Worm (Caenorhabditis elegans) whole organism, L4/young adult: ENCODE measurements around the gene osm-11.
A peak's percentile ranks its signal among the peaks of the same experiment; 100 is the strongest.

Source experiments
- W03F9.2 ChIP-seq: fragments of 150-350 bp; optimal IDR thresholded peaks from 2 replicates; lab custom pipeline; 2014; ENCODE audit warnings: missing biosample characterization, missing genetic modification characterization
- dao-5 ChIP-seq: sonication (generic microtip); optimal IDR thresholded peaks from 2 replicates; lab custom pipeline; 2016; ENCODE audit warnings: missing genotype, missing genetic modification characterization, moderate library complexity, missing compliant biosample characterization
- him-1 ChIP-seq: sonication (generic microtip); optimal IDR thresholded peaks from 2 replicates; lab custom pipeline; 2016; ENCODE audit warnings: missing genotype, missing genetic modification reagents, missing genetic modification characterization, missing compliant biosample characterization

Gene osm-11

ce11 chrX:17421532-17422078, at the start of gene osm-11:
osm-11 (minus strand) TSS chrX:17421582.
- TF ChIP-seq him-1 (tag; lab: Kevin White, UChicago), result no peak
- no peak for TF ChIP-seq dao-5 (tag; lab: Kevin White, UChicago)
- no peak for TF ChIP-seq W03F9.2

DNA sequence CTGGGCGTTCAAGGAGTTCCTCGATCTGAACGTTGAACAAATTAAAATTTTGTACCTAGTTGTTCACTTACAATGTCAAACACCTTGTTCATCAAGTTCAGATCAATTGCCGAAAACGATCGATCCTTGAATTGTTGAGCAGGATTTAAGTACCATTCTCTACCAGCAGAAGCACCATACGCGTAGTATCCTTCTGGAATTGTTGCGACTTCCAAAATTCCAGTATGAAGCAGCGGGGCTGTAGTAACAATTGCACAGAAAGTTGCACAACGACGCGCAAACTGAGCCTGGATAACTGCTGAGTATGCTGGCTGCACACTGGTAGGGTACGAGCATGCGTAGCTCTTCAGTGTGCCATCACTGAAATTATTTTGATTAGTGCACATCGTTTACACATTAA, 47.1 kb upstream of the osm-11 start:
- no peak for TF ChIP-seq him-1 (tag; lab: Kevin White, UChicago)
- TF ChIP-seq dao-5 (tag; lab: Kevin White, UChicago), result no peak
- no peak for TF ChIP-seq W03F9.2

DNA sequence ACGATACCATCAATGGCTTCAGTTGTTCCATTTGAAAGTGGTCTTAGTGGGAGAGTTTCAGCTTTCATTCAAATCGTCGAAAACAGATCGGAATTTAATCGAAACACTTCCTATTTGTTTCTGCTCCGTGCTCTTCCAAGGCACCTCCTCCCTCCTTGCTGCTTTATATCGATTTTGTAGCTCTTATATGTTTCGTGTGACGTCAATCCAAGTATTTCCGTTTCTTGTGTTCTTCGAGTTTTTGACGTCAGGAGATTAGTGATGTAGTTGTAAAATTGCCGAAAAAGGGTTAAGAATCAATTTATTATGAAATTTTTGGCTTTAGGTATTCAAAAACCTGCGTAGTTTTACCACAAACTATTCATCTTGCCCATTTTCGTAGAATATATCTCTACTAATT, 45.2 kb upstream of the osm-11 start, which contains the start of gene ZK54.3:
ZK54.3 (minus strand) TSS at position 391 of the 400 bp plus-strand sequence.
- TF ChIP-seq him-1 (tag; lab: Kevin White, UChicago) (peak; percentile 29), dao-5 (tag; lab: Kevin White, UChicago) (no peak)

- no peak for TF ChIP-seq him-1 (tag; lab: Kevin White, UChicago)
- no peak for TF ChIP-seq dao-5 (tag; lab: Kevin White, UChicago)
- no peak for TF ChIP-seq W03F9.2
Measured at ce11 chrX:17464801-17465200, 43.4 kb upstream of the osm-11 start, which contains the start of gene slc-17.1. slc-17.1 (minus strand) TSS chrX:17464901.

ce11 chrX:17461958-17462357, 40.6 kb upstream of the osm-11 start:
- TF ChIP-seq dao-5 (tag; lab: Kevin White, UChicago), result no peak
- TF ChIP-seq W03F9.2, result no peak
- no peak for TF ChIP-seq him-1 (tag; lab: Kevin White, UChicago)

DNA sequence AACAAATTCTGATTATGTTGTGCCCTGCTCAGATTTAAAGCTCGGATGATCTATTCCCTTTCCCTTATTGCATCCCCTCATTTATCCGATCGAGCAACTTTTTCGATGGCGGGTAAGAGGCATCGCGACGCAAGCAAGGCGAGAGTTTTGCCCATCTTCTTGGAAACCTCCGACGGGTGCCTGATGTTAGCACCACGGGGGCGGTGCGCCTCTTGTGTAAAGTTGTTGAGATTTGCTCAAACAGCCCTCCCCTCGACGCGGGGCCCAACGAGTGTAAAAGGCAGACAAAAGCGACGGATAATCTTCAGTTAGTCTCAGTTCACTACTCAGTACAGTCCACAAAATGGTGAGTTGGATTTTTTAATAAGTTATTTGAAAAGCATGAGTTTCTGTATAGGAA, 37.5 kb upstream of the osm-11 start, which contains the start of gene mlc-1:
mlc-1 (plus strand) TSS at position 324 of the 400 bp plus-strand sequence.
- TF ChIP-seq W03F9.2 (no peak), him-1 (tag; lab: Kevin White, UChicago) (no peak), dao-5 (tag; lab: Kevin White, UChicago) (no peak)

DNA sequence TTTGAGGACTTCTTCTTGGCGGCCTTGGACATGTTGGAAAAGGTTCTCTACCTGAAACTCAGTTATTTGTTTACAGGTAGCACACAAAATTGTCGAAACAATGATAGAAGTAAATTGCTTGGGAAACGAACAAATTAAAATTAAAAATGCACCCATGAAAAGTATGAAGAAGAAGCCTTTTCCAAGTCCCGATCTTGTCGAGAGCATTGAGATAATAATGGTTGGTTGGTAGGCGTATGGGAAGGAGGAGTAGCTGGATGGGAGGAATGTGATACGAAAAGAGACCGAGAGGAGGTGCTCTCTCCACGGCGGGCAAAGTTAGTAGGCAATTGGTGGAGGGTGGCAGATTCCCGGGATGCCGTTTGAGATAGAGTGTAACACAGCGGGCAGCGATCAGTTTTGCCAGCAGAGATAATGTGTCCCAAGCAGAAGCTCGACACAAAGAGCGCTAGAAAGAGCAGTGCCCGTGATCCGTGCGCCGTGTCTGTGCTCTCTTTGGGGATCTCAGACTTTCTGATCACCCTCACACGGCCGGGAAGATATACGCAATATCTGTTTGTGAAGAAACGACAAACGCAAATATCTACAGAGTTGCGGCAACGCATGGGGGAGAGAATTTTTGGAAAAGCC, 35.3 kb upstream of the osm-11 start, which contains the start of gene mlc-2:
mlc-2 (minus strand) TSS at position 51 of the 630 bp plus-strand sequence.
- TF ChIP-seq W03F9.2, result no peak
- no peak for TF ChIP-seq him-1 (tag; lab: Kevin White, UChicago)
- TF ChIP-seq dao-5 (tag; lab: Kevin White, UChicago), result no peak

- peak; percentile 57 for TF ChIP-seq W03F9.2
- TF ChIP-seq him-1 (tag; lab: Kevin White, UChicago), result no peak
Measured at ce11 chrX:17451410-17451809, 30.0 kb upstream of the osm-11 start, which contains the start of gene C36E6.2. C36E6.2 (plus strand) TSS chrX:17451670.

- TF ChIP-seq W03F9.2 (no peak), him-1 (tag; lab: Kevin White, UChicago) (no peak), dao-5 (tag; lab: Kevin White, UChicago) (no peak)
Measured at ce11 chrX:17438386-17438785, 17.0 kb upstream of the osm-11 start, which contains the start of gene C36E6.8. C36E6.8 (plus strand) TSS chrX:17438686.

ce11 chrX:17434234-17434633, 12.9 kb upstream of the osm-11 start, which contains the start of gene fubl-3:
fubl-3 (plus strand) TSS chrX:17434445.
- TF ChIP-seq W03F9.2 (no peak), him-1 (tag; lab: Kevin White, UChicago) (no peak), dao-5 (tag; lab: Kevin White, UChicago) (no peak)

DNA sequence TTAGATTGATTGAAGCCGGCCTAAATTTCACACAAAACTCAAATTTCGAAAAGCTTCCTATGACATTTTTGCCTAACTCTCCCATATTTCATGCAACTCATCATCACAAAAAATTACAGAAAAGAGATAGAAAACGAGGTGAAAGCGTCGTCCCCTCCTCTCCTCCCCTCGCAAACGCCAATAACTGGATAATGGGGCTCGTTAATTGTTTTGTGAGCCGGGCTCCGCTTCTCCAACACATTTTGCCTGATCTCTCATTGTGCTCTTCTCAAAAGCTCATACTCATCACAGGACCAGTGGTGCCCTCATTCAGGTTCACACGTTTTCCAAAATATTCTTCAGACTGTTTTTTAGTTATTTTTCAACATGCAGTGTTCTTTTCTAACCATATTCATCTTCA, 7.4 kb upstream of the osm-11 start, which contains the start of gene pbo-6:
pbo-6 (plus strand) TSS at position 240 of the 400 bp plus-strand sequence.
- no peak for TF ChIP-seq him-1 (tag; lab: Kevin White, UChicago)
- TF ChIP-seq dao-5 (tag; lab: Kevin White, UChicago), result no peak
- TF ChIP-seq W03F9.2, result no peak

DNA sequence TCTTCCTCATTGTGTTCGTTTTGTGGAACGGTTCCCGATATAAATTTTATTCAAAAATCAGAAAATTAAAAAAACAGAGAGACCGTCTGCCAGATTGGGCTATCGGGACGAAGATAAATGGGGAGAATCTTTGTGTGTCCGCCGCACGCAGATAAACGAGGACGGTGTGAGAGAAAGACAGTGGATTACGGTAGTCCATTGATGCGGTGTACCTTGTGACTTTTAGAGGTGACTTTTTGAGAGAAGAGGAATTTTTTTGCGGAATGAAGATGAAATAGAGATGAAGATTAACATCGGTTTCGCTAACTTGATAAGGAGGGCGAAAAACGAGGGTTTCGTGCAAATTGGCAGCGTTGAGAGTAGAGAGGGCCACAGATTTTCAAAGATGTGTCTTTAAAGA, 6.4 kb upstream of the osm-11 start:
- no peak for TF ChIP-seq dao-5 (tag; lab: Kevin White, UChicago)
- TF ChIP-seq him-1 (tag; lab: Kevin White, UChicago), result no peak
- no peak for TF ChIP-seq W03F9.2

ce11 chrX:17426712-17427111, 5.3 kb upstream of the osm-11 start:
- TF ChIP-seq dao-5 (tag; lab: Kevin White, UChicago) (no peak), him-1 (tag; lab: Kevin White, UChicago) (no peak), W03F9.2 (no peak)

DNA sequence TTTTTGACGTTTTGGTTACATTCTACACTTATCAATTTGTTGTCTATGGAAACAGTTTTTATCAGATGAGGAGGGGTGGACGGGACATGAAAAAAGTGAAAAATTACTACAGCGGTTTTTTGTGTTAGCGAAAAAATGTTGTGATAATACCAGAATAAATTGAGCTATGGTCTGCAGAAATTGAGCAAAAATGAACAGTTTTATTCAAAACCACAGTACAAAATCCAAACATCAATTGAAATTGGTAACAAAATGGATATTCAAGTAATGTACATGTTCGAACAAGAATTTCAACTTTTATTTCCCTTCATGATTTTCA, 3.2 kb upstream of the osm-11 start:
- no peak for TF ChIP-seq him-1 (tag; lab: Kevin White, UChicago)
- TF ChIP-seq dao-5 (tag; lab: Kevin White, UChicago), result no peak
- no peak for TF ChIP-seq W03F9.2
